Fruit fly (Drosophila melanogaster) whole organism, pupa: ENCODE measurements around the gene CHMP2B.

Experiments used
- CG10348 ChIP-seq: fragments of 200-800 bp; sonication (Bioruptor generic); IDR thresholded peaks from 2 replicates; pipeline ENCODE4 v1.3.6; 2022; ENCODE audit warnings: missing biosample characterization, missing genetic modification characterization
- CG12605 ChIP-seq: fragments of 200-800 bp; sonication (Bioruptor generic); IDR thresholded peaks from 2 replicates; pipeline ENCODE4 v1.3.6; 2022; ENCODE audit warnings: missing biosample characterization, missing genetic modification characterization
- CG13204 ChIP-seq: fragments of 200-800 bp; sonication (Bioruptor generic); optimal IDR thresholded peaks from 2 replicates; lab custom pipeline; 2018; ENCODE audit warnings: missing biosample characterization, mild to moderate bottlenecking, missing genetic modification characterization, moderate library complexity
- CG14655 ChIP-seq: fragments of 200-800 bp; sonication (Bioruptor generic); optimal IDR thresholded peaks from 3 replicates; lab custom pipeline; 2017; ENCODE audit warnings: mild to moderate bottlenecking, missing biosample characterization, missing genetic modification reagents, missing genetic modification characterization
- CG15710 ChIP-seq: fragments of 200-800 bp; sonication (Bioruptor generic); optimal IDR thresholded peaks from 2 replicates; lab custom pipeline; 2018; ENCODE audit warnings: missing biosample characterization, mild to moderate bottlenecking, missing genetic modification characterization, moderate library complexity
- CG17806 ChIP-seq: fragments of 200-800 bp; sonication (Bioruptor generic); optimal IDR thresholded peaks from 2 replicates; lab custom pipeline; 2018; ENCODE audit warnings: missing biosample characterization, mild to moderate bottlenecking, missing genetic modification characterization, moderate library complexity
- CG32121 ChIP-seq: fragments of 200-800 bp; sonication (Bioruptor generic); IDR thresholded peaks from 2 replicates; pipeline ENCODE4 v1.3.6; 2022; ENCODE audit warnings: missing biosample characterization, missing genetic modification characterization
- CG34367 ChIP-seq: fragments of 200-800 bp; sonication (Bioruptor generic); optimal IDR thresholded peaks from 2 replicates; lab custom pipeline; 2018; ENCODE audit warnings: missing biosample characterization, mild to moderate bottlenecking, missing genetic modification characterization
- CG4496 ChIP-seq: fragments of 200-800 bp; sonication (Bioruptor generic); IDR thresholded peaks from 3 replicates; pipeline ENCODE4 v1.3.6; 2022; ENCODE audit warnings: missing biosample characterization, missing genetic modification characterization
- CG8159 ChIP-seq: fragments of 200-800 bp; sonication (Bioruptor generic); optimal IDR thresholded peaks from 3 replicates; lab custom pipeline; 2018; ENCODE audit warnings: missing biosample characterization, mild to moderate bottlenecking, missing genetic modification characterization, moderate library complexity
- CG8301 ChIP-seq: fragments of 200-800 bp; sonication (Bioruptor generic); optimal IDR thresholded peaks from 2 replicates; lab custom pipeline; 2018; ENCODE audit warnings: missing biosample characterization, mild to moderate bottlenecking, missing genetic modification characterization
- CG9948 ChIP-seq: fragments of 200-800 bp; sonication (Bioruptor generic); optimal IDR thresholded peaks from 2 replicates; lab custom pipeline; 2018; ENCODE audit warnings: missing biosample characterization, mild to moderate bottlenecking, missing genetic modification characterization, moderate library complexity
- D1 ChIP-seq: fragments of 200-800 bp; sonication (Bioruptor generic); optimal IDR thresholded peaks from 2 replicates; lab custom pipeline; 2018; ENCODE audit warnings: missing biosample characterization, mild to moderate bottlenecking, missing genetic modification characterization, moderate library complexity
- EcR ChIP-seq: fragments of 200-800 bp; sonication (Bioruptor generic); optimal IDR thresholded peaks from 3 replicates; lab custom pipeline; 2019; ENCODE audit warnings: missing biosample characterization, missing genetic modification characterization, mild to moderate bottlenecking, moderate library complexity, missing genetic modification reagents
- Ets98B ChIP-seq: fragments of 200-800 bp; sonication (Bioruptor generic); IDR thresholded peaks from 2 replicates; pipeline ENCODE4 v1.3.6; 2022; ENCODE audit warnings: missing biosample characterization, missing genetic modification characterization
- Pif1A ChIP-seq: fragments of 200-800 bp; sonication (Bioruptor generic); optimal IDR thresholded peaks from 3 replicates; lab custom pipeline; 2016; ENCODE audit warnings: missing biosample characterization, missing genetic modification characterization
- Pif1B ChIP-seq: fragments of 200-800 bp; sonication (Bioruptor generic); optimal IDR thresholded peaks from 3 replicates; lab custom pipeline; 2016; ENCODE audit warnings: missing biosample characterization, missing genetic modification characterization
- Snoo ChIP-seq: fragments of 200-800 bp; sonication (Bioruptor generic); optimal IDR thresholded peaks from 3 replicates; lab custom pipeline; 2017; ENCODE audit warnings: missing biosample characterization, mild to moderate bottlenecking, missing genetic modification characterization, inconsistent platforms
- fd96Ca ChIP-seq: fragments of 200-800 bp; sonication (Bioruptor generic); IDR thresholded peaks from 3 replicates; pipeline ENCODE4 v1.3.6; 2022; ENCODE audit warnings: missing biosample characterization, missing genetic modification characterization
- gl ChIP-seq: fragments of 200-800 bp; sonication (Bioruptor generic); optimal IDR thresholded peaks from 2 replicates; lab custom pipeline; 2018; ENCODE audit warnings: missing biosample characterization, mild to moderate bottlenecking, missing genetic modification characterization
- rn ChIP-seq: fragments of 200-800 bp; sonication (Bioruptor generic); IDR thresholded peaks from 2 replicates; pipeline ENCODE4 v1.3.6; 2022; ENCODE audit warnings: missing biosample characterization, missing genetic modification characterization

CHMP2B gene

DNA sequence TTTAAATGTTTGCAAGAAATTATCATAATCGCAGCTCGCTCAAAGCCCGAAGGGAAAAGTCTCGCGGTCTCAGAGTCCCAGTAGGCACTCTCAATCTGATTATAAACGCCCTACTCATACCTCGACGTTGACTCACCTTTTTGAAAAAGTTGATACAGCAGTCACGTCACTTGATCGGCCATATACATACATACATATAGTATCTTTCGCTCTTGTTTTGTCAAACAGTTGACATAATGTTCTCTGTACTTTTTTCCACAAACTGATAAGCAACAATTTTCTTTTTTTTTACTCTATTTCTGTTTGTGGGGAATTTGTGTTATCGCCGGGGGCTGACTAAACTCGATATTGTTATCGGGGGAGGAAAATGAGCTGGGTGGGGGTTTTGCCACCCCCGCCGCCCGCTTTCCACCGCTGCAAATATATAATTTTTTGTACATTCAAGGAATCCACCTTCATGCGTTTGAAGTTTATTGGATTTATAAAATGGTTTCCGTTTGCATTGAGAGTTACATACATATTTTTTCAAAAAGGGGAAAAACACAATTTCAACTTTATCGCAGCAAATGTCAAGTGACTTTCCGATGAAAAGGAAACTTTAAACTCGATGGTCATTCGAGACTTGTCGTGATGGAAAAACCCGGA, 41.7 kb downstream of the CHMP2B start:
- TF ChIP-seq fd96Ca (no peak), D1 (tag; lab: Kevin White, UChicago) (no peak), CG9948 (tag; lab: Kevin White, UChicago) (no peak), gl (no peak), CG12605 (GFP tag; lab: Robert Waterston, UW) (no peak), EcR (no peak), CG32121 (GFP tag; lab: Robert Waterston, UW) (no peak), Pif1B (GFP tag; lab: Kevin White, UChicago) (no peak), CG14655 (GFP tag; lab: Kevin White, UChicago) (no peak), CG8301 (tag; lab: Kevin White, UChicago) (no peak), CG34367 (tag; lab: Kevin White, UChicago) (no peak), rn (GFP tag; lab: Robert Waterston, UW) (no peak), Ets98B (no peak), CG17806 (tag; lab: Kevin White, UChicago) (no peak), CG10348 (GFP tag; lab: Robert Waterston, UW) (no peak), CG4496 (GFP tag; lab: Robert Waterston, UW) (no peak), CG13204 (GFP tag; lab: Kevin White, UChicago) (no peak)

DNA sequence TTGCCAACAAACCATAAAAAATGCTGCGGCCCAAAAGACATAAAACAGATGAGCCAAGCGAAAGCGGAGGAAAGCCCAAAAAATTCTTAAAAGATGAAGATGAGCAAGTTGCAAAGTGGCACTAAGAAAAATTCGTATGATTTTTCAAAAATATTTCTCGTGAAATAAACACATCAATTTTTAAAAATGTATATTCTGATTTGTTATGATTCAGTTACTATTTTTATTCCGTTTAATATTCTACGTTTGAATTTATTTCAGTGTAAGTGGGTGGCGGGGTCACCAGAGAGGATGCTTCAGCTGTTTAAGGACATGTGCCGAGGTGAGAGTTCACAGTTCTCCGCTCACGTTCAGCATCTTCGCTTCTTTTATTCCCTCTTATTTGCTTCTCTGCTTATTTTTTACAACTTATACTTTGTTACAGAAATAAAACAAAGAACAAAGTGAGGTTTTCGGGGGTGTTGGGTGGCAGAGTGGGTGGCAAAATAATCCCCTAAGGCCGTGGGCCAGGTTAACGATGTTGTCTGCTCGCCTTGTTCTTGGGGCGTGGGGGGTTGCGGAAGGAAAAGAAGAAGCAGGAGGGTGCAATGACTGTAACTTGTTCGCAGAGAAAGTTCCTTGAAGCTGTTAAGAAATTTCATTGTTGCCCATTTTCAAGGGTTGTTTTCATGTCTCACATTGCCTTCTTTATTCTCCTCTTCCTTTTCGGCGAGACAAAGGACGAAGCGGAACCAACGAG, 43.0 kb downstream of the CHMP2B start:
- TF ChIP-seq CG13204 (GFP tag; lab: Kevin White, UChicago) (no peak), CG14655 (GFP tag; lab: Kevin White, UChicago) (peak; percentile 18), CG8301 (tag; lab: Kevin White, UChicago) (peak; percentile 16), fd96Ca (no peak), CG17806 (tag; lab: Kevin White, UChicago) (peak; percentile 28), CG8159 (tag; lab: Kevin White, UChicago) (peak; percentile 52), CG4496 (GFP tag; lab: Robert Waterston, UW) (peak; percentile 40; the same call in 1 of the 3 replicates), gl (no peak), CG9948 (tag; lab: Kevin White, UChicago) (peak; percentile 17), Snoo (tag; lab: Kevin White, UChicago) (peak; percentile 11), CG12605 (GFP tag; lab: Robert Waterston, UW) (no peak), CG32121 (GFP tag; lab: Robert Waterston, UW) (no peak), Ets98B (no peak), Pif1A (GFP tag; lab: Kevin White, UChicago) (peak; percentile 30), D1 (tag; lab: Kevin White, UChicago) (no peak), rn (GFP tag; lab: Robert Waterston, UW) (no peak), CG15710 (tag; lab: Kevin White, UChicago) (peak; percentile 21), CG10348 (GFP tag; lab: Robert Waterston, UW) (no peak), CG34367 (tag; lab: Kevin White, UChicago) (no peak), EcR (no peak), Pif1B (GFP tag; lab: Kevin White, UChicago) (no peak)

DNA sequence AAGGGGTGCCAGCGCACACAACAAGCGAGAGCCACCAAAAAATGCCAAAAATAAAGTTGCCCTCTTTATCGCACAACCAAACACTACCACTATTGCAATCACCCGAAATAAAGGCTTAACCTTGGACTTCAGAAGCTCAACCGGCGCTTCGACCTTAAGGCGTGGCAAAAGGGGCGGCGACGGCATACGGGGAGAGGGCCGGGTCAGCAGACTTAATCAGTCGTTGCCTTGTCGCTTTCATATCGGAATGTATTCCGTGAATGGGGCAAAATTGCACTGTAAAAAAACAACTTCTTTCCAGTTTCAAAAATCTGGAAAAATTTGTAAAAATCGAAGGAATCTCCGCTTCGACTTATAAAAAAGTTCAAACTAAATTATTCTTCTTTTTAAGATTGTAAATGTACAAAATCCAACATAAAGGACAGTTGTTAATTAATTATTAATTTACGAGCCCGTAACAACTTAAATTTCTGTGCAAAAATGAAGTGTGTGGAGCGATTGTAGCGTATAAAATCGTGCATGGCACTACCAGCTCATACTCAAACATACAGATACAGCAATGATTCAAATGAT, 43.7 kb downstream of the CHMP2B start:
- no peak for TF ChIP-seq fd96Ca
- TF ChIP-seq EcR = peak; percentile 47
- peak; percentile 40 for TF ChIP-seq CG8159 (tag; lab: Kevin White, UChicago)
- TF ChIP-seq gl = no peak
- no peak for TF ChIP-seq CG13204 (GFP tag; lab: Kevin White, UChicago)
- peak; percentile 18 for TF ChIP-seq Pif1A (GFP tag; lab: Kevin White, UChicago)
- peak; percentile 18 for TF ChIP-seq CG8301 (tag; lab: Kevin White, UChicago)
- peak; percentile 1 for TF ChIP-seq CG34367 (tag; lab: Kevin White, UChicago)
- TF ChIP-seq Snoo (tag; lab: Kevin White, UChicago) = peak; percentile 49
- TF ChIP-seq CG10348 (GFP tag; lab: Robert Waterston, UW) = no peak
- peak; percentile 13 for TF ChIP-seq CG17806 (tag; lab: Kevin White, UChicago)
- peak; percentile 20 for TF ChIP-seq CG15710 (tag; lab: Kevin White, UChicago)

DNA sequence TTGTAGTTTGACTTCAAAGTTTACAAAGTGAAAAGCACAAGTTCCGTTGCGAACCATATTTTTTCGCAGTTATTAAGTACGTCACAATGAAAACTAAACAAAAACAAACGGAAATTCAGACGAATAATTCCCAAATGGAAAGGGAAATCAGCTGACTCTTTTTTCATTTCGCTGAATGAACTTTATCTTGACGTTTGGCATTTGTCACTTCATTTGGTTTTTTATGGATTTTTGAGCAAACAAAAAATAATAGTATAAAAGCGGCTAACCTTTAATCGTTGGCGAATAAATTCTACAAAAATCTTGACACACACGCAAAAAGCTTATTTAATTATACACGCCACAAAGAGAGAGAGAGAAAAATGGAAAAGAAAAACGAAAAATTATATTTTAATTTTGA, 44.2 kb downstream of the CHMP2B start:
- TF ChIP-seq Ets98B (no peak), CG9948 (tag; lab: Kevin White, UChicago) (no peak), Snoo (tag; lab: Kevin White, UChicago) (no peak), Pif1B (GFP tag; lab: Kevin White, UChicago) (no peak), Pif1A (GFP tag; lab: Kevin White, UChicago) (no peak), gl (no peak), D1 (tag; lab: Kevin White, UChicago) (no peak), CG34367 (tag; lab: Kevin White, UChicago) (no peak)

DNA sequence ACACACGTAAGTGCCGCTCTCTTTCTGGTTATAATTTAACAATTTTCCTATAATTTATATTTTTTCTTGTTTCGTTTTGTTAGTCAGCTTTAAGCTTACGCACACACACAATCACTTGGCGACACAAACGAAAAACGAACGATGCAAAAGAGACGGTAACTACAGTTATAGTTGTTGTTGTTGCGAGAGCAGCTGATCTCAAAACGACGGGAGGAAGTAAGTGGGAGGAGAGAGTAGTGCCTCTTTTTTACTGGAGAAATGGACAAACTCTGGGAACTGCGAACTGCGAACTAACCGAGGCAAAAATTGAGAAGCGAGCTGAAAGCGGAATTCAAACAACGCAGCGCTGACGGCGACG, 45.1 kb downstream of the CHMP2B start:
- no peak for TF ChIP-seq CG13204 (GFP tag; lab: Kevin White, UChicago)
- peak; percentile 49 for TF ChIP-seq EcR
- TF ChIP-seq Pif1A (GFP tag; lab: Kevin White, UChicago) = peak; percentile 22
- TF ChIP-seq D1 (tag; lab: Kevin White, UChicago) = no peak
- TF ChIP-seq CG12605 (GFP tag; lab: Robert Waterston, UW) = 0 out of 2 replicates have a peak, but pooled peaks have one; percentile 7
- TF ChIP-seq CG8159 (tag; lab: Kevin White, UChicago) = peak; percentile 20
